Fruit fly (Drosophila melanogaster) whole organism, pupa: Measurements from ENCODE around the gene CG15480.

Source experiments
- CG10348 ChIP-seq: fragments of 200-800 bp; sonication (Bioruptor generic); IDR thresholded peaks from 2 replicates; pipeline ENCODE4 v1.3.6; 2022; ENCODE audit warnings: missing biosample characterization, missing genetic modification characterization
- CG12605 ChIP-seq: fragments of 200-800 bp; sonication (Bioruptor generic); IDR thresholded peaks from 2 replicates; pipeline ENCODE4 v1.3.6; 2022; ENCODE audit warnings: missing biosample characterization, missing genetic modification characterization
- CG13204 ChIP-seq: fragments of 200-800 bp; sonication (Bioruptor generic); optimal IDR thresholded peaks from 2 replicates; lab custom pipeline; 2018; ENCODE audit warnings: missing biosample characterization, mild to moderate bottlenecking, missing genetic modification characterization, moderate library complexity
- CG14655 ChIP-seq: fragments of 200-800 bp; sonication (Bioruptor generic); optimal IDR thresholded peaks from 3 replicates; lab custom pipeline; 2017; ENCODE audit warnings: mild to moderate bottlenecking, missing biosample characterization, missing genetic modification reagents, missing genetic modification characterization
- CG15710 ChIP-seq: fragments of 200-800 bp; sonication (Bioruptor generic); optimal IDR thresholded peaks from 2 replicates; lab custom pipeline; 2018; ENCODE audit warnings: missing biosample characterization, mild to moderate bottlenecking, missing genetic modification characterization, moderate library complexity
- CG17806 ChIP-seq: fragments of 200-800 bp; sonication (Bioruptor generic); optimal IDR thresholded peaks from 2 replicates; lab custom pipeline; 2018; ENCODE audit warnings: missing biosample characterization, mild to moderate bottlenecking, missing genetic modification characterization, moderate library complexity
- CG34367 ChIP-seq: fragments of 200-800 bp; sonication (Bioruptor generic); optimal IDR thresholded peaks from 2 replicates; lab custom pipeline; 2018; ENCODE audit warnings: missing biosample characterization, mild to moderate bottlenecking, missing genetic modification characterization
- CG4496 ChIP-seq: fragments of 200-800 bp; sonication (Bioruptor generic); IDR thresholded peaks from 3 replicates; pipeline ENCODE4 v1.3.6; 2022; ENCODE audit warnings: missing biosample characterization, missing genetic modification characterization
- CG8159 ChIP-seq: fragments of 200-800 bp; sonication (Bioruptor generic); optimal IDR thresholded peaks from 3 replicates; lab custom pipeline; 2018; ENCODE audit warnings: missing biosample characterization, mild to moderate bottlenecking, missing genetic modification characterization, moderate library complexity
- CG9948 ChIP-seq: fragments of 200-800 bp; sonication (Bioruptor generic); optimal IDR thresholded peaks from 2 replicates; lab custom pipeline; 2018; ENCODE audit warnings: missing biosample characterization, mild to moderate bottlenecking, missing genetic modification characterization, moderate library complexity
- EcR ChIP-seq: fragments of 200-800 bp; sonication (Bioruptor generic); optimal IDR thresholded peaks from 3 replicates; lab custom pipeline; 2019; ENCODE audit warnings: missing biosample characterization, missing genetic modification characterization, mild to moderate bottlenecking, moderate library complexity, missing genetic modification reagents
- Ets98B ChIP-seq: fragments of 200-800 bp; sonication (Bioruptor generic); IDR thresholded peaks from 2 replicates; pipeline ENCODE4 v1.3.6; 2022; ENCODE audit warnings: missing biosample characterization, missing genetic modification characterization

- TF ChIP-seq CG10348 (GFP tag; lab: Robert Waterston, UW): no peak
- TF ChIP-seq Ets98B (GFP tag; lab: Robert Waterston, UW): peak; percentile 9; the same call in 1 of the 2 replicates
- no peak for TF ChIP-seq CG4496 (GFP tag; lab: Robert Waterston, UW)
- TF ChIP-seq CG8159 (tag; lab: Kevin White, UChicago): no peak
- no peak for TF ChIP-seq CG9948 (tag; lab: Kevin White, UChicago)
- no peak for TF ChIP-seq CG17806 (tag; lab: Kevin White, UChicago)
- 0 out of 2 replicates have a peak, but pooled peaks have one; percentile 10 for TF ChIP-seq CG12605 (GFP tag; lab: Robert Waterston, UW)
- peak; percentile 49 for TF ChIP-seq EcR
- TF ChIP-seq CG13204 (GFP tag; lab: Kevin White, UChicago): peak; percentile 54
- no peak for TF ChIP-seq CG14655 (GFP tag; lab: Kevin White, UChicago)
- TF ChIP-seq CG15710 (tag; lab: Kevin White, UChicago): no peak
- TF ChIP-seq CG34367 (tag; lab: Kevin White, UChicago): no peak
Observed at dm6 chr2L:13205256-13205655, 19.8 kb downstream of the CG15480 start.
